Worm (Caenorhabditis elegans): Measurements from ENCODE around the gene ZK250.2.
"Not testable (repeated sequence)": the region's sequence is repeated elsewhere in the genome, so short reads cannot be mapped to it uniquely, and the experiment has no call there.

ZK250.2 gene

ce11 chrII:1989010-1989409 is 40.5 kb downstream of the ZK250.2 start, which contains the start of gene math-44:
Gene math-44 (plus strand): TSS chrII:1989310.
- TF ChIP-seq unc-62 (GFP tag; optimal IDR thresholded peaks at IDR 0.05) = no peak

- no peak for TF ChIP-seq unc-62 (GFP tag; optimal IDR thresholded peaks at IDR 0.05)
These were observed 45.2 kb downstream of the ZK250.2 start, which contains the start of gene math-21 for ce11 chrII:1993738-1994137. Gene math-21 (plus strand): TSS chrII:1994038.

ce11 chrII:1995744-1996143 is 47.3 kb downstream of the ZK250.2 start:
- TF ChIP-seq unc-62 (GFP tag; optimal IDR thresholded peaks at IDR 0.05) = no peak

- TF ChIP-seq unc-62 (GFP tag; optimal IDR thresholded peaks at IDR 0.05) = no peak
These were observed 47.7 kb downstream of the ZK250.2 start, which contains the start of gene math-20 for ce11 chrII:1996237-1996636. Gene math-20 (plus strand): TSS chrII:1996537.

DNA sequence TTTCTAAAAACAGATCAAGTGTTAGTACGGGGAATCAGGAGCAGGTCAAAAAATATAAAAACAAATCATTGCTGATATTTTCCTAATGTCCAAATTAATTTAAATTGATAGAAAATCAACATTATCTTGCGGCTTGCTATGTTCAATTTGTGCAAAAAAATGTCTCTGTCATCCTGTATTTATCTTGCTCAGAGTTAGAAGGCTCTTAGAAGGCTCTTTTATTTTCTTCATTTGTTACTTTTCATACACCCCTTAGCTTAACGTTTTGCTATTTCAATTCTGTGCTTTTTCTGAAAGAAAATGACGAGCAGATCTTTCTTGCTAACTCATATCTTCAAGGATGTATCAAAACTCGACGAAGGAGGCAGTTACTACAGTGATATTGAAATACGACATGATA is 50.1 kb downstream of the ZK250.2 start, which contains the start of gene math-19:
Gene math-19, plus strand, starts transcription at position 301 of the 400 bp plus-strand sequence.
- TF ChIP-seq unc-62 (GFP tag; optimal IDR thresholded peaks at IDR 0.05) = not testable (repeated sequence)
